Fruit fly (Drosophila melanogaster) whole organism, larva: ENCODE data around the gene pav.

Source experiments
- noc ChIP-seq: fragments of 200-800 bp; sonication (Bioruptor generic); optimal IDR thresholded peaks from 3 replicates; lab custom pipeline; 2019; ENCODE audit warnings: missing biosample characterization, mild to moderate bottlenecking, missing genetic modification characterization, moderate library complexity

The pav gene

dm6 chr3L:4253611-4254300 lies 11.2 kb downstream of the pav start:
- no peak for TF ChIP-seq noc (tag; lab: Kevin White, UChicago)

dm6 chr3L:4254301-4254834 lies 11.8 kb downstream of the pav start, which contains the start of the genes ago and CG1265:
Gene ago (minus strand): TSS chr3L:4254306.
Gene CG1265 (plus strand): TSS chr3L:4254776.
- no peak for TF ChIP-seq noc (tag; lab: Kevin White, UChicago)

dm6 chr3L:4259102-4259558 lies 16.6 kb downstream of the pav start, which contains the start of the genes CG15011 and CG1309:
Gene CG15011 (minus strand): TSS chr3L:4259152.
Gene CG1309 (plus strand): TSS chr3L:4259430.
- TF ChIP-seq noc (tag; lab: Kevin White, UChicago) = peak; percentile 87

- no peak for TF ChIP-seq noc (tag; lab: Kevin White, UChicago)
Measured at dm6 chr3L:4261177-4261576, 18.6 kb downstream of the pav start.

- TF ChIP-seq noc (tag; lab: Kevin White, UChicago) = no peak
Measured at dm6 chr3L:4262384-4262783, 19.9 kb downstream of the pav start, which contains the start of the genes CG11586 and VhaM9.7-a. Gene CG11586 (minus strand): TSS chr3L:4262470. Gene VhaM9.7-a (plus strand): TSS chr3L:4262705.

dm6 chr3L:4263502-4263901 lies 21.0 kb downstream of the pav start, which contains the start of gene CG1273:
Gene CG1273 (plus strand): TSS chr3L:4263719.
- TF ChIP-seq noc (tag; lab: Kevin White, UChicago) = no peak

dm6 chr3L:4264963-4265362 lies 22.4 kb downstream of the pav start:
- TF ChIP-seq noc (tag; lab: Kevin White, UChicago) = no peak

- TF ChIP-seq noc (tag; lab: Kevin White, UChicago) = no peak
Measured at dm6 chr3L:4265836-4266235, 23.3 kb downstream of the pav start.

dm6 chr3L:4267403-4267802 lies 24.9 kb downstream of the pav start, which contains the start of gene CG33764:
Gene CG33764 (minus strand): TSS chr3L:4267503.
- no peak for TF ChIP-seq noc (tag; lab: Kevin White, UChicago)

- TF ChIP-seq noc (tag; lab: Kevin White, UChicago) = no peak
Measured at dm6 chr3L:4269208-4269607, 26.7 kb downstream of the pav start.

dm6 chr3L:4269920-4270319 lies 27.4 kb downstream of the pav start:
- TF ChIP-seq noc (tag; lab: Kevin White, UChicago) = peak; percentile 90

- TF ChIP-seq noc (tag; lab: Kevin White, UChicago) = no peak
Measured at dm6 chr3L:4270949-4271827, 28.7 kb downstream of the pav start.

dm6 chr3L:4272167-4272773 lies 29.7 kb downstream of the pav start:
- TF ChIP-seq noc (tag; lab: Kevin White, UChicago) = no peak

- TF ChIP-seq noc (tag; lab: Kevin White, UChicago) = no peak
Measured at dm6 chr3L:4277796-4278195, 35.3 kb downstream of the pav start, which contains the start of gene Ctl1. Gene Ctl1 (plus strand): TSS chr3L:4277962.

dm6 chr3L:4282627-4283026 lies 40.1 kb downstream of the pav start, which contains the start of gene CG11583:
Gene CG11583 (minus strand): TSS chr3L:4282817.
- no peak for TF ChIP-seq noc (tag; lab: Kevin White, UChicago)
